Worm (Caenorhabditis elegans) whole organism, dauer: ENCODE results near the gene F36A4.1.

ENCODE experiments used
- unc-62 ChIP-seq: sonication (generic microtip); optimal IDR thresholded peaks from 2 replicates; lab custom pipeline; 2017; ENCODE audit warnings: missing biosample characterization, missing genetic modification reagents, missing genetic modification characterization

Gene F36A4.1

DNA sequence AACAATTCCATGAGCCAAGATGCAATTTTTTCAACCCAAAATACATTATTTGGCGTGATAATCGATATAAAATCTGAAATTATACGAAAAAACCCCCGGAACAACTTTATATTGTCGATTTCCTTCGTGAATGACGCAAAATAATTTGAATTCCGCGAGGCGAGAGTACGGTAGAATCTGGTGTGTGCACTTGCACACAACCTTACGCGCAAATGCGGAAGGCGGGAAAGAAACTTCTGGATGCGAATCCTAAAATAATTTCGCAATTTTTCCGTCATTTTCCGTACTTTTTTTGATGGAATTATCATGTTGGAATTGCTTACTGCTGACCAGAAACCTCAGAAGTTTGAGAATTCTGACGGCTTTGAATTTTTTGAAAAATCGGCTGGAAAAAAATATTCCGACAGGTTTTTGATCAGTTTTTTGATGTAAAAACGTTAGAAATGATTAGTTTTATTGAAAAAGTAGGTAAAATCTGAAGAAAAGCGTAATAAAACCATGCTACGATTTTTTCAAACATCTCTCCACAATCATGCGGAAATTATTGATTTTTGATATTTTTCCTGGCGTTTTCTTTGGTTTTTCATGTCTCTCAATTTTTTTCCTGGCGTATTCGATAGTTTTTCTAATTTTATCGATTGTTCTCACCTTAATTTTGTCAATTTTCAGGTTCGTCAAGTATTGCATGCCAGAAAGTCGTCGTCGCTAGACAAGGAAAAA, 35.1 kb downstream of the F36A4.1 start, which contains the start of gene set-9:
Gene set-9, plus strand, starts transcription at position 670 of the 720 bp plus-strand sequence.
- no peak for TF ChIP-seq unc-62 (GFP tag; lab: Kevin White, UChicago)

DNA sequence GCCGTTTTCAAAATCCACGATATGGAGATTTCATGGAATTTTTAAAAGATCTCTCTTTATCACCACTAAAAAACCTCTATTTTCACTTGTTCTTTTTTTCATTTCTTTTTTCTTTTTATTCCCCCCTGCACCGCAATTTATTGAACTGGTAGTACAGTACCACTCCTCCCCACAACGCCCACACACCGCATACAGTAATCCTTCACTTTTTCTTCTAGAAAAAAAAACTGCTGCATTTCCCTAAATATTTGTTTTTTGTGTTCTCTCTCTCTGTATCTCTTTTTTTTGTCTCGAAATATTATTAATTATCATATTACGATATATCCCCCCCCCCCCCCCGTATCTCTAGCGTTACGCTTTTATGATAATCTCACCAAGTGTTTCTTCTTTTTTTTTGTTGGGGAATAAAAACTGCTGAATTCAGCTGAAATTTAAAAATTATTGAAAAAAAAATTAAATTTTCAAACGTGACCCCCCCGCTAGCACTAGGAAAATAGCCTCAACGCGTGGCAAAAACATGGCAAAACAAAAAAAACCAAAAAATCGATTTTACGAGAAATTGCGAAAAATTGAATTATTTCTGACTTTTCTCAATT, 44.6 kb downstream of the F36A4.1 start, which contains the start of gene Y24D9B.1:
Gene Y24D9B.1, plus strand, starts transcription at position 546 of the 596 bp plus-strand sequence.
- no peak for TF ChIP-seq unc-62 (GFP tag; lab: Kevin White, UChicago)

DNA sequence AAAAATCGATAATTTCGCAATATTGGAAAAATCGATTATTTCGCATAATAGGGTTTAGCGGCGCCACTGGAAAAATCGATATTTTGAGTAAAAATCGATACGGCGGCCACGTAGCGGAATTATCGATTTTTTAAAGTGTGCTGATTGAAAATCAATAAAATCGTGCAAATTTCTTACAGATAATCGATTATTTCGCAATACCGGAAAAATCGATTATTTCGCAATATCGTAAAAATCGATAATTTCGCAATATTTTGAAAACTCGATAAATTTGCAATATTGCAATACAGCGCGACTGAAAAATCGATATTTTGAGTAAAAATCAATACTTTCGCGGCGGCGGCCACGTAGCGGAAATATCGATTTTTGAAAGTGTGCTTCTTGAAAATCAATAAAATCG, 45.4 kb downstream of the F36A4.1 start:
- TF ChIP-seq unc-62 (GFP tag; lab: Kevin White, UChicago): no peak

ce11 chrIV:4318056-4318455, 45.8 kb downstream of the F36A4.1 start:
- no peak for TF ChIP-seq unc-62 (GFP tag; lab: Kevin White, UChicago)

- TF ChIP-seq unc-62 (GFP tag; lab: Kevin White, UChicago): no peak
Measured at ce11 chrIV:4319473-4319872, 47.2 kb downstream of the F36A4.1 start.
